Fruit fly (Drosophila melanogaster): ENCODE results near the gene Or74a.

- TF ChIP-seq fd96Ca (GFP tag; IDR thresholded peaks at IDR 0.05): no peak
- TF ChIP-seq CG8301 (tag; optimal IDR thresholded peaks at IDR 0.05): no peak
- TF ChIP-seq CG9948 (tag; optimal IDR thresholded peaks at IDR 0.05): no peak
- TF ChIP-seq CG14655 (GFP tag; optimal IDR thresholded peaks at IDR 0.05): no peak
- TF ChIP-seq gl (tag; optimal IDR thresholded peaks at IDR 0.05): no peak
- TF ChIP-seq D1 (tag; optimal IDR thresholded peaks at IDR 0.05): no peak
- no peak for TF ChIP-seq CG8159 (tag; optimal IDR thresholded peaks at IDR 0.05)
- no peak for TF ChIP-seq Pif1A (GFP tag; optimal IDR thresholded peaks at IDR 0.05)
- TF ChIP-seq Snoo (tag; optimal IDR thresholded peaks at IDR 0.05): no peak
- no peak for TF ChIP-seq CG4496 (GFP tag; IDR thresholded peaks at IDR 0.05)
These were observed 8.3 kb downstream of the Or74a start, which contains the start of gene ND-24L for dm6 chr3L:17320711-17321110.
